Worm (Caenorhabditis elegans): ENCODE measurements around the gene rbr-2.

The rbr-2 gene

ce11 chrIV:10933777-10934546 lies 14.1 kb downstream of the rbr-2 start (continued):
- TF ChIP-seq mxl-2 (GFP tag; conservative IDR thresholded peaks at IDR 0.05): no peak
- peak; percentile 14; the same call in 1 of the 2 replicates for TF ChIP-seq lim-7 (GFP tag; IDR thresholded peaks at IDR 0.05)
- TF ChIP-seq mxl-3 (GFP tag; optimal IDR thresholded peaks at IDR 0.05): peak; percentile 18
- TF ChIP-seq nhr-28 (tag; optimal IDR thresholded peaks at IDR 0.05): no peak
- no peak for TF ChIP-seq tag-97 (GFP tag; IDR thresholded peaks at IDR 0.05)
- peak; percentile 78 for TF ChIP-seq sdz-12 (GFP tag; optimal IDR thresholded peaks at IDR 0.05)
- no peak for TF ChIP-seq ztf-7 (tag; optimal IDR thresholded peaks at IDR 0.05)
- no peak for TF ChIP-seq zfp-2 (tag; optimal IDR thresholded peaks at IDR 0.05)
- TF ChIP-seq dmd-9 (GFP tag; IDR thresholded peaks at IDR 0.05): no peak
- no peak for TF ChIP-seq daf-19 (GFP tag; conservative IDR thresholded peaks at IDR 0.05)
- no peak for TF ChIP-seq R02D3.7 (tag; optimal IDR thresholded peaks at IDR 0.05)
- TF ChIP-seq nhr-76 (tag; optimal IDR thresholded peaks at IDR 0.05): no peak
- TF ChIP-seq madf-5 (GFP tag; IDR thresholded peaks at IDR 0.05): no peak
- TF ChIP-seq unc-39 (tag; optimal IDR thresholded peaks at IDR 0.05): no peak
- TF ChIP-seq ceh-62 (tag; optimal IDR thresholded peaks at IDR 0.05): no peak
- no peak for TF ChIP-seq Y48G9A.11 (GFP tag; IDR thresholded peaks at IDR 0.05)
- TF ChIP-seq ZK546.5 (tag; optimal IDR thresholded peaks at IDR 0.05): no peak
- 0 out of 2 replicates have a peak, but pooled peaks have one; percentile 8 for TF ChIP-seq dmd-6 (GFP tag; IDR thresholded peaks at IDR 0.05)
- peak; percentile 65 for TF ChIP-seq ama-1 (optimal IDR thresholded peaks at IDR 0.05)
- TF ChIP-seq F26F4.8 (GFP tag; conservative IDR thresholded peaks at IDR 0.05): no peak
- TF ChIP-seq spr-3 (GFP tag; optimal IDR thresholded peaks at IDR 0.05): peak; percentile 61
- TF ChIP-seq egl-43 (GFP tag; IDR thresholded peaks at IDR 0.05): no peak
- TF ChIP-seq dpl-1 (GFP tag; optimal IDR thresholded peaks at IDR 0.05): no peak
- TF ChIP-seq skn-1 (tag; optimal IDR thresholded peaks at IDR 0.05): no peak
- TF ChIP-seq Y5F2A.4 (GFP tag; optimal IDR thresholded peaks at IDR 0.05): no peak
- peak; percentile 60 for TF ChIP-seq mep-1 (tag; optimal IDR thresholded peaks at IDR 0.05)
- TF ChIP-seq nhr-25 (tag; optimal IDR thresholded peaks at IDR 0.05; ENCODE audit: borderline replicate concordance, insufficient read depth): no peak
- TF ChIP-seq hlh-11 (tag; optimal IDR thresholded peaks at IDR 0.05): peak; percentile 54
- TF ChIP-seq tra-1 (GFP tag; IDR thresholded peaks at IDR 0.05): peak; percentile 62
- TF ChIP-seq nhr-42 (GFP tag; IDR thresholded peaks at IDR 0.05): no peak
- TF ChIP-seq Y75B8A.6 (GFP tag; IDR thresholded peaks at IDR 0.05): no peak
- TF ChIP-seq jun-1 (tag; optimal IDR thresholded peaks at IDR 0.05): no peak
- no peak for TF ChIP-seq nhr-237 (tag; optimal IDR thresholded peaks at IDR 0.05)
- no peak for TF ChIP-seq zip-2 (tag; optimal IDR thresholded peaks at IDR 0.05)
- no peak for TF ChIP-seq pqm-1 (tag; optimal IDR thresholded peaks at IDR 0.05)
- peak; percentile 30; the same call in 1 of the 2 replicates for TF ChIP-seq nhr-41 (GFP tag; IDR thresholded peaks at IDR 0.05)
- TF ChIP-seq lin-15B (tag; optimal IDR thresholded peaks at IDR 0.05): no peak
- TF ChIP-seq zfp-3 (GFP tag; conservative IDR thresholded peaks at IDR 0.05): peak; percentile 84
- peak; percentile 32 for TF ChIP-seq F10B5.3 (tag; optimal IDR thresholded peaks at IDR 0.05)
- TF ChIP-seq ces-1 (GFP tag; optimal IDR thresholded peaks at IDR 0.05): no peak
- no peak for TF ChIP-seq daf-16 (GFP tag; optimal IDR thresholded peaks at IDR 0.05)
- peak; percentile 30 for TF ChIP-seq daf-16 (tag; optimal IDR thresholded peaks at IDR 0.05)
- no peak for TF ChIP-seq aly-2 (tag; optimal IDR thresholded peaks at IDR 0.05)
- peak; percentile 58; the same call in 1 of the 2 replicates for TF ChIP-seq ctbp-1 (GFP tag; IDR thresholded peaks at IDR 0.05)
- no peak for TF ChIP-seq lin-39 (tag; optimal IDR thresholded peaks at IDR 0.05)
- TF ChIP-seq D1046.2 (GFP tag; IDR thresholded peaks at IDR 0.05): no peak
- peak; percentile 20 for TF ChIP-seq spr-1 (tag; optimal IDR thresholded peaks at IDR 0.05)
- no peak for TF ChIP-seq ceh-82 (tag; optimal IDR thresholded peaks at IDR 0.05)
- peak; percentile 75 for TF ChIP-seq T26A8.4 (GFP tag; IDR thresholded peaks at IDR 0.05)
- no peak for TF ChIP-seq lin-13 (GFP tag; optimal IDR thresholded peaks at IDR 0.05)
- TF ChIP-seq snpc-1.2 (GFP tag; IDR thresholded peaks at IDR 0.05): no peak
- no peak for TF ChIP-seq nhr-10 (tag; optimal IDR thresholded peaks at IDR 0.05)

Data from whole organism, L4 larva.